Fruit fly (Drosophila melanogaster): ENCODE data around the gene ppk19.
A peak's percentile ranks its signal among the peaks of the same experiment; 100 is the strongest.

ppk19 gene

DNA sequence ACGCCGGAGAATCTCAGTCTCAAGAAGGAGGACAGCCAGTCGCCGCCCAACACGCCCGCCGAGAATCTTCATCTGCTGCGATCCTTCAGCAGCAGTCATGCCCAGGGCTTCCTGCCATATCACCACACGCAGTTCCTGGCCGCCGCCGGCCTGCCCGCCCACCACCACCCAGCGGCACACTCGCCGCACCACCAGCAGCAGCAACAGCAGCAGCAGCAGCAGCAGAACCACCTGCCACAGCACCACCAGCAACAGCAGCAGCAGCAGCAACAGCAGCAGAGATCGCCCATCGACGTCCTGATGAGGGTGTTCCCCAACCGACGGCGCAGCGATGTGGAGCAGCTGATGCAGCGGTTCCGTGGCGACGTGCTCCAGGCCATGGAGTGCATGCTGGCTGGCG, 23.5 kb downstream of the ppk19 start:
- TF ChIP-seq Eip75B (GFP tag; optimal IDR thresholded peaks at IDR 0.05), result no peak
- TF ChIP-seq net (GFP tag; optimal IDR thresholded peaks at IDR 0.05), result no peak
- no peak for TF ChIP-seq CG16779 (tag; optimal IDR thresholded peaks at IDR 0.05)
- TF ChIP-seq pdm3 (GFP tag; optimal IDR thresholded peaks at IDR 0.05), result no peak
- no peak for TF ChIP-seq esn (GFP tag; optimal IDR thresholded peaks at IDR 0.05)
- no peak for TF ChIP-seq CG8119 (GFP tag; IDR thresholded peaks at IDR 0.05)
- no peak for TF ChIP-seq lz (GFP tag; optimal IDR thresholded peaks at IDR 0.05)
- TF ChIP-seq Hr4 (GFP tag; optimal IDR thresholded peaks at IDR 0.05), result no peak
- no peak for TF ChIP-seq CG15336 (GFP tag; IDR thresholded peaks at IDR 0.05)
- TF ChIP-seq CG6792 (GFP tag; optimal IDR thresholded peaks at IDR 0.05), result no peak
- TF ChIP-seq salr (GFP tag; optimal IDR thresholded peaks at IDR 0.05), result no peak

DNA sequence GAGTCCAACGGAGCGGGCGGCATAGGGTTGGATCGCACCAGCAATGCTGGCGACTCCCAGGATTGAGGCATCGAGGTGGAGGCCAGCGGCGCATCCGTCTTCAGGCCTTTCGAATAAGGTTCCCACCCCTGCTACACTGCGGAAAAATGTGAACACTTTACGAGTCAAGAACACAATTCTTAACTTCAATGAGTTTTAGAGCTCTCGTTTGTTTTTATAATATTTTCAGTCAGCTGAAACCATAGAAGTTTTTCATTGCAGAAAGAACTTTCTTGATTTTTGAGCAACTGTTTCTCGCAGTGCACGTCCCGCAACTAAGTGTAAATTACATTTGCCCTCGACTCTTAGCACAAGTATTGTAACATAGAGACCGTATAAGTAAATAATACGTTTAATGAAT, 24.1 kb downstream of the ppk19 start:
- TF ChIP-seq Sox15 (GFP tag; optimal IDR thresholded peaks at IDR 0.05) (no peak), Hr39 (GFP tag; optimal IDR thresholded peaks at IDR 0.05) (peak; percentile 8)

DNA sequence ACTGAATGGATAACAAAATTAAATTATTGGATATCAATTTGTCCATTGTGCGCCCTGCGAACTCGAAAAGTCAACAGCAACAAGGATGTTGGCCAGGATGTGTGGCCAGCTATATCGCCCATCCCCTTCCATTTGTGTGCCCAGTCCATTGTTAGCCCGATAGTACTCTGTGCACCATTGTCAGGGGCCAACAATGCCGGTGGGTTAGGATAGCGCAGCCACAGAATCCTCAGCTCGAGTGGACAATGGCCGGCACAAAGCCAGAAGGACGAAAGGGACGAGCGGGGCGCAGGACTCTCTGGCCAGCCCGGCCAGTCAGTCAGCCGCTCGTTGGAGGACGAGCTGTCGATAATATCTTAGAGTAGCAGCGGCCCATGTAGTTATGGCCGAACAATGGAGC, 25.6 kb downstream of the ppk19 start:
- TF ChIP-seq CG6854 (GFP tag; optimal IDR thresholded peaks at IDR 0.05) (no peak), net (GFP tag; optimal IDR thresholded peaks at IDR 0.05) (no peak), CG3919 (GFP tag; optimal IDR thresholded peaks at IDR 0.05) (no peak), Eip78C (GFP tag) (no peak), cyc (GFP tag; optimal IDR thresholded peaks at IDR 0.05) (no peak), Sox14 (GFP tag; optimal IDR thresholded peaks at IDR 0.05) (no peak), CG3032 (tag; optimal IDR thresholded peaks at IDR 0.05) (no peak), CG1621 (tag; optimal IDR thresholded peaks at IDR 0.05) (no peak), Lpt (GFP tag; optimal IDR thresholded peaks at IDR 0.05) (no peak), CG15336 (GFP tag; IDR thresholded peaks at IDR 0.05) (no peak), CG32006 (GFP tag; optimal IDR thresholded peaks at IDR 0.05) (no peak), eg (GFP tag; IDR thresholded peaks at IDR 0.05) (no peak), CG8119 (GFP tag; IDR thresholded peaks at IDR 0.05) (no peak), Met (GFP tag; optimal IDR thresholded peaks at IDR 0.05) (no peak), pdm3 (GFP tag; optimal IDR thresholded peaks at IDR 0.05) (no peak), Hr38 (GFP tag; optimal IDR thresholded peaks at IDR 0.05) (no peak)

DNA sequence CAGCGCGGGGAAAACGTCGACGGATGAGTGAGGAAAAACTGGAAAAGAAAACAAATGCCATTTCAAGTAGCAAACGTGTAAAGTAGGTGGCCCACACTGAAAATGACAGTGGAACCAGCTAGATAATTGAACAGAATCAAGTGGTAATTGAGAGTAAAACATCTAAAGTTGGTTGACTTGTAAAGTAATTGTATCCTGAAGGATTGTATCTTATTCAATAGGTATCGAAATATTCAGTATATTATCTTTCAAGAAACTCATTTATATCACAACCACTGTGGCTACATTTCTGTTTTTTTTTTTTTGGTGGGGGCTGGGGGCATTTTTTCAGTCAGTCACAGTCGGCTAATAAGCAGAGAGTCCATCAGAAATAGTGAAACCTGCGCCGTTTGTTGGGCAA, 27.0 kb downstream of the ppk19 start:
- peak; percentile 42; the same call in 1 of the 3 replicates for TF ChIP-seq CG8119 (GFP tag; IDR thresholded peaks at IDR 0.05)
- peak; percentile 12 for TF ChIP-seq Hr4 (GFP tag; optimal IDR thresholded peaks at IDR 0.05)
- TF ChIP-seq eg (GFP tag; IDR thresholded peaks at IDR 0.05), result peak; percentile 68; the same call in 2 of the 3 replicates
- no peak for TF ChIP-seq achi (GFP tag; optimal IDR thresholded peaks at IDR 0.05)
- TF ChIP-seq OdsH (GFP tag; optimal IDR thresholded peaks at IDR 0.05), result no peak
- no peak for TF ChIP-seq CG34406 (GFP tag; optimal IDR thresholded peaks at IDR 0.05)
- peak; percentile 15 for TF ChIP-seq Eip78C (GFP tag)
- TF ChIP-seq dsx (GFP tag; optimal IDR thresholded peaks at IDR 0.05; ENCODE audit: poor library complexity, severe bottlenecking), result no peak
- peak; percentile 47; the same call in 1 of the 2 replicates for TF ChIP-seq CG15336 (GFP tag; IDR thresholded peaks at IDR 0.05)
- peak; percentile 26 for TF ChIP-seq CG32006 (GFP tag; optimal IDR thresholded peaks at IDR 0.05)
- TF ChIP-seq svp (GFP tag), result no peak
- TF ChIP-seq Gug (GFP tag; IDR thresholded peaks at IDR 0.05), result no peak

DNA sequence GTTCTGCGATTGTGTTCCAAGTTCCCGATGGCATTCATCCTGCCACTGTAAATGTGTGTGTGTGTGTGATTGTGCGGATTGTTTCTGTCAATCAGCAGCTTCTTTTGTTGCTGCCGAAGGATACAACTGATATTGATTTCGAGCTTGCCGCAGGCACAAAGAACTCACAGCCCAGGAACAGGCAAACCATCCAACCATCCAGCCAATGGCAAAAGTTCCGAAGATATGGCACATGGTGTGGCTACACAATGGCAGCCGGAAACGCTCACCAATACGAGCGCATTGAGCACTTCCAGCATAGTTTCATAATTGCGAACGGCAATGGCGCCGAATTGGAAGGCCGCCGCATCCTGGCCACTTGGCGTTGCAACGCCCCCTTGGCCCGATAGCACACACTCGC, 29.5 kb downstream of the ppk19 start:
- TF ChIP-seq salr (GFP tag; optimal IDR thresholded peaks at IDR 0.05), result no peak

DNA sequence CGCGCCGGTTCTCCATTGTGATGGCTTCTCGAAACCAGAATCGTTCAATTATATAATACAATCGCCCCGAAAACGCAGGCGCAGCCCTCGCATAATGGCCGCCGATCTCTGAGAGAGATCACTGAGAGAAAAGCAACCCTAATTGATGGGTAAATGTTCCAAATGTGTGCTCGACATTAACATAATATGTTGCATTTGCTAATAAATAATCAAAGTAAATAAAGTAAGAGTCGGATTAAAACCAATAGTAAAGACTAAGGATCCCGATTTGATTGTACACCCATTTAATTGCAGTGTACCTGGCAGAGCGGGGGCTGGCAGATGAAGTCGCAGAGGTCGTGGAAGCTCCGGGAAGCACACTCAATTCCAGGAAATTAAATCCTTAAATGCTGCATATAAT, 32.3 kb downstream of the ppk19 start:
- peak; percentile 45 for TF ChIP-seq cyc (GFP tag; optimal IDR thresholded peaks at IDR 0.05)
- no peak for TF ChIP-seq Ets96B (tag; optimal IDR thresholded peaks at IDR 0.05)
- TF ChIP-seq Met (GFP tag; optimal IDR thresholded peaks at IDR 0.05), result peak; percentile 40
- no peak for TF ChIP-seq CG6808 (GFP tag; optimal IDR thresholded peaks at IDR 0.05)
- no peak for TF ChIP-seq pdm3 (GFP tag; optimal IDR thresholded peaks at IDR 0.05)
- TF ChIP-seq lz (GFP tag; optimal IDR thresholded peaks at IDR 0.05), result peak; percentile 27
- TF ChIP-seq CG7368 (GFP tag; optimal IDR thresholded peaks at IDR 0.05), result no peak
- TF ChIP-seq CG3919 (GFP tag; optimal IDR thresholded peaks at IDR 0.05), result peak; percentile 9
- no peak for TF ChIP-seq Hr4 (GFP tag; optimal IDR thresholded peaks at IDR 0.05)
- TF ChIP-seq topi (GFP tag; optimal IDR thresholded peaks at IDR 0.05), result peak; percentile 29
